Worm (Caenorhabditis elegans) whole organism, L2 larva: ENCODE results near the gene K10G9.2.

Source experiments
- C34F6.9 ChIP-seq: fragments of 150-350 bp; optimal IDR thresholded peaks from 2 replicates; lab custom pipeline; 2014; ENCODE audit warnings: missing biosample characterization, missing genetic modification characterization
- F13H6.1 ChIP-seq: sonication (generic microtip); optimal IDR thresholded peaks from 2 replicates; lab custom pipeline; 2016; ENCODE audit warnings: missing genetic modification characterization, missing compliant biosample characterization
- R02D3.7 ChIP-seq: fragments of 150-350 bp; optimal IDR thresholded peaks from 2 replicates; lab custom pipeline; 2014; ENCODE audit warnings: missing biosample characterization, missing genetic modification characterization
- Y55F3AM.14 ChIP-seq: fragments of 200-800 bp; sonication (Bioruptor generic); optimal IDR thresholded peaks from 2 replicates; lab custom pipeline; 2018; ENCODE audit warnings: mild to moderate bottlenecking, missing genetic modification characterization, missing compliant biosample characterization
- ZK546.5 ChIP-seq: sonication (generic microtip); optimal IDR thresholded peaks from 2 replicates; lab custom pipeline; 2017; ENCODE audit warnings: missing biosample characterization, missing genetic modification characterization
- alr-1 ChIP-seq: fragments of 150-350 bp; optimal IDR thresholded peaks from 2 replicates; lab custom pipeline; 2014; ENCODE audit warnings: missing biosample characterization, missing genetic modification characterization
- aly-2 ChIP-seq: fragments of 150-350 bp; optimal IDR thresholded peaks from 2 replicates; lab custom pipeline; 2014; ENCODE audit warnings: missing biosample characterization, missing genetic modification characterization
- ama-1 ChIP-seq: fragments of 150-350 bp; optimal IDR thresholded peaks from 2 replicates; lab custom pipeline; 2018; ENCODE audit warnings: inconsistent platforms
- blmp-1 ChIP-seq: sonication (generic microtip); optimal IDR thresholded peaks from 2 replicates; lab custom pipeline; 2017; ENCODE audit warnings: missing genetic modification characterization, mild to moderate bottlenecking, missing compliant biosample characterization, antibody characterized with exemption, moderate library complexity; ENCODE audit not compliant: insufficient read depth
- ceh-16 ChIP-seq: fragments of 150-350 bp; optimal IDR thresholded peaks from 2 replicates; lab custom pipeline; 2014; ENCODE audit warnings: missing biosample characterization, missing genetic modification characterization
- ceh-82 ChIP-seq: fragments of 150-350 bp; optimal IDR thresholded peaks from 2 replicates; lab custom pipeline; 2014; ENCODE audit warnings: missing biosample characterization, missing genetic modification characterization
- crh-2 ChIP-seq: sonication (generic microtip); optimal IDR thresholded peaks from 2 replicates; lab custom pipeline; 2017; ENCODE audit warnings: missing biosample characterization, missing genetic modification characterization
- dmd-4 ChIP-seq: sonication (generic microtip); optimal IDR thresholded peaks from 2 replicates; lab custom pipeline; 2017; ENCODE audit warnings: missing biosample characterization, missing genetic modification characterization
- egl-27 ChIP-seq: sonication (generic microtip); optimal IDR thresholded peaks from 3 replicates; lab custom pipeline; 2017; ENCODE audit warnings: missing biosample characterization, missing genetic modification reagents, missing genetic modification characterization
- elt-1 ChIP-seq: fragments of 150-350 bp; optimal IDR thresholded peaks from 2 replicates; lab custom pipeline; 2014; ENCODE audit warnings: missing biosample characterization, missing genetic modification characterization
- elt-3 ChIP-seq: sonication (generic microtip); optimal IDR thresholded peaks from 2 replicates; lab custom pipeline; 2017; ENCODE audit warnings: missing biosample characterization, missing genetic modification characterization
- fos-1 ChIP-seq: fragments of 150-350 bp; optimal IDR thresholded peaks from 2 replicates; lab custom pipeline; 2014; ENCODE audit warnings: missing biosample characterization, missing genetic modification characterization
- gmeb-1 ChIP-seq: fragments of 150-350 bp; optimal IDR thresholded peaks from 2 replicates; lab custom pipeline; 2014; ENCODE audit warnings: missing biosample characterization, missing genetic modification characterization
- lin-11 ChIP-seq: fragments of 150-350 bp; sonication (generic microtip); optimal IDR thresholded peaks from 2 replicates; lab custom pipeline; 2014; ENCODE audit warnings: missing biosample characterization, missing genetic modification characterization, inconsistent platforms, mixed read lengths
- lin-13 ChIP-seq: fragments of 150-350 bp; optimal IDR thresholded peaks from 2 replicates; lab custom pipeline; 2014; ENCODE audit warnings: missing biosample characterization, missing genetic modification reagents, missing genetic modification characterization
- lin-39 ChIP-seq: fragments of 150-350 bp; optimal IDR thresholded peaks from 2 replicates; lab custom pipeline; 2014; ENCODE audit warnings: missing biosample characterization, missing genetic modification reagents, missing genetic modification characterization
- lsy-2 ChIP-seq, 2 experiments: fragments of 150-350 bp in 1 of 2; sonication (generic microtip) in 1 of 2; optimal IDR thresholded peaks; 2 replicates each; lab custom pipeline; 2014 to 2017; ENCODE audit warnings: missing biosample characterization in 2 of 2, missing genetic modification characterization in 2 of 2
- mab-5 ChIP-seq: fragments of 150-350 bp; optimal IDR thresholded peaks from 2 replicates; lab custom pipeline; 2014; ENCODE audit warnings: missing biosample characterization, missing genetic modification characterization
- mbf-1 ChIP-seq: sonication (generic microtip); optimal IDR thresholded peaks from 2 replicates; lab custom pipeline; 2017; ENCODE audit warnings: missing biosample characterization, missing genetic modification characterization
- mdl-1 ChIP-seq, 2 experiments: fragments of 150-350 bp in 1 of 2; sonication (generic microtip) in 1 of 2; optimal IDR thresholded peaks; 2 replicates each; lab custom pipeline; 2017; ENCODE audit warnings: missing biosample characterization in 2 of 2, missing genetic modification characterization in 2 of 2
- nhr-10 ChIP-seq: sonication (generic microtip); optimal IDR thresholded peaks from 2 replicates; lab custom pipeline; 2017; ENCODE audit warnings: missing biosample characterization, missing genetic modification characterization
- nhr-11 ChIP-seq: fragments of 150-350 bp; optimal IDR thresholded peaks from 2 replicates; lab custom pipeline; 2014; ENCODE audit warnings: missing biosample characterization, missing genetic modification characterization
- nhr-12 ChIP-seq: fragments of 150-350 bp; optimal IDR thresholded peaks from 2 replicates; lab custom pipeline; 2014; ENCODE audit warnings: missing biosample characterization, missing genetic modification characterization
- nhr-129 ChIP-seq: fragments of 150-350 bp; optimal IDR thresholded peaks from 2 replicates; lab custom pipeline; 2014; ENCODE audit warnings: missing biosample characterization, missing genetic modification characterization
- nhr-21 ChIP-seq: fragments of 150-350 bp; optimal IDR thresholded peaks from 2 replicates; lab custom pipeline; 2014; ENCODE audit warnings: missing biosample characterization, missing genetic modification characterization
- nhr-23 ChIP-seq: fragments of 150-350 bp; optimal IDR thresholded peaks from 2 replicates; lab custom pipeline; 2014; ENCODE audit warnings: missing biosample characterization, missing genetic modification reagents, missing genetic modification characterization
- nhr-237 ChIP-seq: fragments of 150-350 bp; optimal IDR thresholded peaks from 2 replicates; lab custom pipeline; 2014; ENCODE audit warnings: missing biosample characterization, missing genetic modification characterization
- nhr-25 ChIP-seq: fragments of 150-350 bp; sonication (generic microtip); optimal IDR thresholded peaks from 3 replicates; lab custom pipeline; 2014; ENCODE audit warnings: missing biosample characterization, missing genetic modification characterization
- nhr-6 ChIP-seq: fragments of 150-350 bp; optimal IDR thresholded peaks from 2 replicates; lab custom pipeline; 2014; ENCODE audit warnings: missing biosample characterization, missing genetic modification characterization
- nhr-77 ChIP-seq: fragments of 150-350 bp; optimal IDR thresholded peaks from 2 replicates; lab custom pipeline; 2014; ENCODE audit warnings: missing biosample characterization, missing genetic modification characterization
- peb-1 ChIP-seq: fragments of 150-350 bp; optimal IDR thresholded peaks from 2 replicates; lab custom pipeline; 2014; ENCODE audit warnings: missing biosample characterization, missing genetic modification characterization
- sem-4 ChIP-seq: fragments of 150-350 bp; optimal IDR thresholded peaks from 2 replicates; lab custom pipeline; 2014; ENCODE audit warnings: missing biosample characterization, missing genetic modification reagents, missing genetic modification characterization
- skn-1 ChIP-seq: sonication (generic microtip); optimal IDR thresholded peaks from 2 replicates; lab custom pipeline; 2017; ENCODE audit warnings: missing biosample characterization, missing genetic modification characterization
- sma-3 ChIP-seq: sonication (generic microtip); optimal IDR thresholded peaks from 2 replicates; lab custom pipeline; 2016; ENCODE audit warnings: missing genetic modification reagents, missing genetic modification characterization, missing compliant biosample characterization
- sma-9 ChIP-seq, 2 experiments: fragments of 150-350 bp in 1 of 2; sonication (generic microtip) in 1 of 2; optimal IDR thresholded peaks; 2 replicates each; lab custom pipeline; 2014 to 2016; ENCODE audit warnings: missing genetic modification characterization in 2 of 2, mild to moderate bottlenecking in 1 of 2, missing biosample characterization in 1 of 2, missing compliant biosample characterization in 1 of 2, missing genetic modification reagents in 1 of 2, moderate library complexity in 1 of 2
- snpc-4 ChIP-seq: fragments of 150-350 bp; optimal IDR thresholded peaks from 2 replicates; lab custom pipeline; 2014; ENCODE audit warnings: missing biosample characterization, missing genetic modification characterization
- unc-39 ChIP-seq: fragments of 150-350 bp; optimal IDR thresholded peaks from 2 replicates; lab custom pipeline; 2014; ENCODE audit warnings: missing biosample characterization, missing genetic modification characterization
- unc-55 ChIP-seq: fragments of 150-350 bp; sonication (generic microtip); optimal IDR thresholded peaks from 3 replicates; lab custom pipeline; 2014; ENCODE audit warnings: missing biosample characterization, missing genetic modification reagents, missing genetic modification characterization
- unc-62 ChIP-seq: fragments of 150-350 bp; optimal IDR thresholded peaks from 2 replicates; lab custom pipeline; 2014; ENCODE audit warnings: missing biosample characterization, missing genetic modification reagents, missing genetic modification characterization
- zag-1 ChIP-seq: fragments of 150-350 bp; optimal IDR thresholded peaks from 2 replicates; lab custom pipeline; 2014; ENCODE audit warnings: missing biosample characterization, missing genetic modification characterization
- ztf-1 ChIP-seq: fragments of 200-800 bp; sonication (Bioruptor generic); conservative IDR thresholded peaks from 2 replicates; pipeline ENCODE4 v1.3.6; 2022; ENCODE audit warnings: missing genetic modification characterization, missing compliant biosample characterization
- ztf-11 ChIP-seq: sonication (generic microtip); optimal IDR thresholded peaks from 2 replicates; lab custom pipeline; 2017; ENCODE audit warnings: missing biosample characterization, missing genetic modification characterization
- ztf-4 ChIP-seq: fragments of 150-350 bp; optimal IDR thresholded peaks from 2 replicates; lab custom pipeline; 2014; ENCODE audit warnings: missing biosample characterization, missing genetic modification characterization

Gene K10G9.2

ce11 chrIII:10318755-10319154, 33.0 kb downstream of the K10G9.2 start, which contains the start of gene unc-69:
TSS of gene unc-69 (plus strand) at chrIII:10318939.
- TF ChIP-seq ceh-82 (tag; lab: Kevin White, UChicago) = no peak
- no peak for TF ChIP-seq R02D3.7 (tag; lab: Kevin White, UChicago)
- no peak for TF ChIP-seq nhr-237 (tag; lab: Kevin White, UChicago)
- peak; percentile 60 for TF ChIP-seq lin-13 (GFP tag; lab: Kevin White, UChicago)
- TF ChIP-seq nhr-129 (tag; lab: Kevin White, UChicago) = peak; percentile 65
- no peak for TF ChIP-seq sma-3 (GFP tag; lab: Kevin White, UChicago)
- TF ChIP-seq lsy-2 (tag; optimal IDR thresholded peaks at IDR 0.05; lab: Kevin White, UChicago) = peak in 1 of 2 experiments; percentile 84
- TF ChIP-seq ceh-16 (tag; lab: Kevin White, UChicago) = no peak
- TF ChIP-seq egl-27 (tag; lab: Kevin White, UChicago) = no peak
- TF ChIP-seq F13H6.1 (tag; lab: Kevin White, UChicago) = peak; percentile 35
- no peak for TF ChIP-seq elt-1 (tag; lab: Kevin White, UChicago)
- peak; percentile 35 for TF ChIP-seq fos-1 (tag; lab: Kevin White, UChicago)
- no peak for TF ChIP-seq snpc-4 (tag; lab: Kevin White, UChicago)
- no peak for TF ChIP-seq nhr-10 (tag; lab: Kevin White, UChicago)
- TF ChIP-seq ztf-11 (tag; lab: Kevin White, UChicago) = no peak
- peak; percentile 17 for TF ChIP-seq lin-11
- no peak for TF ChIP-seq alr-1 (tag; lab: Kevin White, UChicago)
- TF ChIP-seq mab-5 (tag; lab: Kevin White, UChicago) = peak; percentile 50
- no peak for TF ChIP-seq ztf-4 (tag; lab: Kevin White, UChicago)
- no peak for TF ChIP-seq nhr-11 (tag; lab: Kevin White, UChicago)
- TF ChIP-seq ztf-1 (GFP tag; lab: Robert Waterston, UW) = no peak
- TF ChIP-seq nhr-77 = no peak
- no peak for TF ChIP-seq Y55F3AM.14 (GFP tag; lab: Kevin White, UChicago)
- TF ChIP-seq unc-39 = no peak
- TF ChIP-seq nhr-25 (tag; lab: Kevin White, UChicago) = no peak
- no peak for TF ChIP-seq dmd-4 (tag; lab: Kevin White, UChicago)
- no peak for TF ChIP-seq nhr-6 (tag; lab: Kevin White, UChicago)
- TF ChIP-seq nhr-12 (tag; lab: Kevin White, UChicago) = no peak
- peak; percentile 4 for TF ChIP-seq nhr-21 (tag; lab: Kevin White, UChicago)
- TF ChIP-seq crh-2 (tag; lab: Kevin White, UChicago) = peak; percentile 96
- no peak for TF ChIP-seq blmp-1 (tag; lab: Kevin White, UChicago)
- TF ChIP-seq unc-62 = no peak
- TF ChIP-seq peb-1 (tag; lab: Kevin White, UChicago) = no peak
- TF ChIP-seq nhr-23 (tag; lab: Kevin White, UChicago) = no peak
- no peak for TF ChIP-seq mdl-1 (tag; optimal IDR thresholded peaks at IDR 0.05; lab: Kevin White, UChicago)
- peak; percentile 66 for TF ChIP-seq zag-1 (tag; lab: Kevin White, UChicago)
- peak; percentile 88 for TF ChIP-seq unc-55
- TF ChIP-seq elt-3 (tag; lab: Kevin White, UChicago) = no peak
- no peak for TF ChIP-seq sma-9 (GFP tag; optimal IDR thresholded peaks at IDR 0.05; lab: Kevin White, UChicago)
- no peak for TF ChIP-seq sma-9 (tag; optimal IDR thresholded peaks at IDR 0.05; lab: Kevin White, UChicago)
- TF ChIP-seq ZK546.5 (tag; lab: Kevin White, UChicago) = no peak
- TF ChIP-seq lin-39 (tag; lab: Kevin White, UChicago) = no peak
- TF ChIP-seq sem-4 (tag; lab: Kevin White, UChicago) = peak; percentile 19
- no peak for TF ChIP-seq skn-1 (tag; lab: Kevin White, UChicago)
- peak; percentile 86 for TF ChIP-seq C34F6.9 (tag; lab: Kevin White, UChicago)
- peak; percentile 16 for TF ChIP-seq gmeb-1
- no peak for TF ChIP-seq aly-2 (tag; lab: Kevin White, UChicago)
- no peak for TF ChIP-seq mbf-1 (tag; lab: Kevin White, UChicago)
- TF ChIP-seq ama-1 = no peak
